Fruit fly (Drosophila melanogaster) whole organism, embryonic: Measurements from ENCODE around the gene CG7916.

ENCODE experiments used
- CG17361 ChIP-seq: fragments of 200-800 bp; sonication (Bioruptor generic); IDR thresholded peaks from 3 replicates; pipeline ENCODE4 v1.3.6; 2022; ENCODE audit warnings: missing biosample characterization, missing genetic modification characterization
- CG2120 ChIP-seq: fragments of 200-800 bp; sonication (Bioruptor generic); optimal IDR thresholded peaks from 3 replicates; lab custom pipeline; 2016; ENCODE audit warnings: missing biosample characterization, missing genetic modification characterization
- CG2129 ChIP-seq: fragments of 200-800 bp; sonication (Bioruptor generic); IDR thresholded peaks from 2 replicates; pipeline ENCODE4 v1.3.6; 2022; ENCODE audit warnings: missing biosample characterization, missing genetic modification characterization; ENCODE audit not compliant: partially characterized antibody
- Hmr ChIP-seq: fragments of 200-800 bp; sonication (Bioruptor generic); optimal IDR thresholded peaks from 3 replicates; lab custom pipeline; 2017; ENCODE audit warnings: mild to moderate bottlenecking, missing biosample characterization, missing genetic modification reagents, missing genetic modification characterization
- lola ChIP-seq, 3 experiments: fragments of >200 bp in 2 of 3; fragments of 200-800 bp in 1 of 3; sonication (Bioruptor generic) in 1 of 3; optimal IDR thresholded peaks; 2 replicates each; lab custom pipeline; 2017 to 2019; ENCODE audit warnings: missing biosample characterization in 3 of 3, missing genetic modification characterization in 3 of 3, mild to moderate bottlenecking in 1 of 3, moderate library complexity in 1 of 3
- unc-4 ChIP-seq: fragments of 200-800 bp; sonication (Bioruptor generic); IDR thresholded peaks from 2 replicates; pipeline ENCODE4 v1.3.6; 2022; ENCODE audit warnings: missing biosample characterization, missing genetic modification characterization; ENCODE audit not compliant: partially characterized antibody
- wor ChIP-seq: fragments of 200-800 bp; sonication (Bioruptor generic); IDR thresholded peaks from 2 replicates; pipeline ENCODE4 v1.3.6; 2022; ENCODE audit warnings: missing biosample characterization, missing genetic modification characterization

DNA sequence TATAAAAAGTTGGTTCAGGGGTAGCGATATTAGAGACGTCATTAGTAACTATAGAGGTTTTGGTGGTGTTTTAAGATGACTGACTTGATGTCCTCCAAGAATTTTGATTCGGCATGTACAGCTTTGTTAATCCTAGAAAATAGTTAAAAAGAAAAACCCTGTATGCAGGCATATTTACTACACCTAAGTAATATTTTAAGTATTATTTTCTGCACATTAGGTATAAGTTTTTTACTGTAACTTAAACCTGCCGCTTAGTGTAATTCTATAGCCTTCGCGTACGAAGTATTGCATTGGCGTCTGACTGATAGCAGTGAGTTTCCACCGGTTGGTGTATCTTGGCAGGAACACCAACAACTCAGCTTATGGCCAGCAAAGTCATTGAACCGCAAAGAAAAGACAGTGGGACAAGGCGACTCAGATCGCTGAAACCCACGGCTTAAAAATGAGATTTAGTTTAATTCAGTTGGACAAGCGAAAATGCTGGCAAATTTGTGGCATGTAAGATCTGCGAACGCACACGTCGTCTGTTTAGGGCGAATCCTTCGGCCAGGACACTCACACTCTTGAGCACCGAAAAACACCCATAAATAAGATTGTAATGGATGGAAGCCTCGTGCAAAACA lies 38.2 kb downstream of the CG7916 start:
- TF ChIP-seq CG2129 (no peak), CG2120 (no peak), wor (GFP tag; lab: Robert Waterston, UW) (no peak), CG17361 (GFP tag; lab: Robert Waterston, UW) (no peak), unc-4 (no peak), lola (GFP tag; optimal IDR thresholded peaks at IDR 0.05; lab: Kevin White, UChicago) (no peak), Hmr (no peak)
